Worm (Caenorhabditis elegans) whole organism, late embryonic: Measurements from ENCODE around the gene C14E2.5.

Source experiments
- C08G9.2 ChIP-seq: sonication (generic microtip); optimal IDR thresholded peaks from 2 replicates; lab custom pipeline; 2016; ENCODE audit warnings: mild to moderate bottlenecking, missing genetic modification characterization, moderate library complexity, missing compliant biosample characterization
- ceh-19 ChIP-seq: fragments of 200-800 bp; sonication (Bioruptor generic); optimal IDR thresholded peaks from 2 replicates; lab custom pipeline; 2018; ENCODE audit warnings: mild to moderate bottlenecking, missing genetic modification characterization, missing compliant biosample characterization
- fax-1 ChIP-seq: sonication (generic microtip); optimal IDR thresholded peaks from 2 replicates; lab custom pipeline; 2016; ENCODE audit warnings: missing genotype, missing genetic modification characterization, missing compliant biosample characterization
- hlh-30 ChIP-seq: sonication (generic microtip); optimal IDR thresholded peaks from 2 replicates; lab custom pipeline; 2017; ENCODE audit warnings: antibody characterized with exemption, missing genetic modification characterization, missing compliant biosample characterization; ENCODE audit not compliant: insufficient read depth
- nhr-11 ChIP-seq: fragments of 150-350 bp; optimal IDR thresholded peaks from 2 replicates; lab custom pipeline; 2014; ENCODE audit warnings: missing biosample characterization, missing genetic modification characterization
- pha-4 ChIP-seq: fragments of 150-350 bp; optimal IDR thresholded peaks from 2 replicates; lab custom pipeline; 2018; ENCODE audit warnings: missing biosample characterization, missing genetic modification reagents, missing genetic modification characterization

DNA sequence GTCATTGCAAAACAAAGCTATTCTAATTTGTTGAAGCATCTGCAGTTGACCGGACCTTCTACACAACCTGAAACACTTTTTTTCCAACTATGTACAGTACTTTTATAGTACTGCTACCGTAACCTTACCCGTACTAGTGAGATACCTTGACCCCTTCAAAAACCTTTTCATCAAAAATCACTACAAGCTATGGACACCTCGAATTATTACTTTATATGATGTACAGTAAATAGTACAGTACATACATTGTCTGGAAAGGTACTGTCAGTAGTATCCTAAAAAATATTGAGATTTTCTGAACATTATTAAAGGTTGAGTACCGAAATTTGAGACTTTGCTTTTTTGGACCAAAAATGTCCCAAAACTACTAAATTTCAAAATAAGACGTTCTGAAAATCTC, 39.4 kb downstream of the C14E2.5 start:
- TF ChIP-seq pha-4 (tag; lab: Kevin White, UChicago) (no peak), fax-1 (tag; lab: Kevin White, UChicago) (no peak), hlh-30 (no peak), ceh-19 (GFP tag; lab: Kevin White, UChicago) (no peak), C08G9.2 (tag; lab: Kevin White, UChicago) (no peak), nhr-11 (tag; lab: Kevin White, UChicago) (no peak)
